Worm (Caenorhabditis elegans) whole organism, mixed stage, embryonic: ENCODE measurements around the gene F02E11.2.

Experiments used
- M03D4.4 ChIP-seq: sonication (generic microtip); optimal IDR thresholded peaks from 2 replicates; lab custom pipeline; 2017; ENCODE audit warnings: mild to moderate bottlenecking, missing genetic modification characterization, missing compliant biosample characterization
- bed-3 ChIP-seq: fragments of 200-800 bp; sonication (Bioruptor generic); optimal IDR thresholded peaks from 3 replicates; lab custom pipeline; 2018; ENCODE audit warnings: mild to moderate bottlenecking, missing genetic modification characterization, moderate library complexity, missing compliant biosample characterization
- blmp-1 ChIP-seq: fragments of 150-350 bp; optimal IDR thresholded peaks from 2 replicates; lab custom pipeline; 2014; ENCODE audit warnings: missing biosample characterization, missing genetic modification characterization
- ceh-39 ChIP-seq: fragments of 150-350 bp; optimal IDR thresholded peaks from 2 replicates; lab custom pipeline; 2014; ENCODE audit warnings: missing biosample characterization, missing genetic modification characterization
- ceh-43 ChIP-seq: fragments of 200-800 bp; sonication (Bioruptor generic); optimal IDR thresholded peaks from 2 replicates; lab custom pipeline; 2018; ENCODE audit warnings: mild to moderate bottlenecking, missing genetic modification characterization, moderate library complexity, missing compliant biosample characterization
- ceh-83 ChIP-seq: fragments of 200-800 bp; sonication (Bioruptor generic); optimal IDR thresholded peaks from 2 replicates; lab custom pipeline; 2018; ENCODE audit warnings: mild to moderate bottlenecking, missing genetic modification characterization, missing compliant biosample characterization
- ces-1 ChIP-seq: fragments of 150-350 bp; optimal IDR thresholded peaks from 2 replicates; lab custom pipeline; 2014; ENCODE audit warnings: missing biosample characterization, missing genetic modification reagents, missing genetic modification characterization
- cnd-1 ChIP-seq: fragments of 200-800 bp; sonication (Bioruptor generic); optimal IDR thresholded peaks from 2 replicates; lab custom pipeline; 2018; ENCODE audit warnings: mild to moderate bottlenecking, missing genetic modification characterization, missing compliant biosample characterization
- drap-1 ChIP-seq: fragments of 200-800 bp; sonication (Bioruptor generic); optimal IDR thresholded peaks from 3 replicates; lab custom pipeline; 2018; ENCODE audit warnings: mild to moderate bottlenecking, missing genetic modification characterization, missing compliant biosample characterization
- elt-1 ChIP-seq: sonication (generic microtip); optimal IDR thresholded peaks from 2 replicates; lab custom pipeline; 2017; ENCODE audit warnings: missing genetic modification characterization, mild to moderate bottlenecking, missing compliant biosample characterization, antibody characterized with exemption, moderate library complexity, borderline replicate concordance; ENCODE audit not compliant: insufficient read depth
- elt-3 ChIP-seq: fragments of 150-350 bp; optimal IDR thresholded peaks from 2 replicates; lab custom pipeline; 2014; ENCODE audit warnings: missing biosample characterization, missing genetic modification characterization
- flh-1 ChIP-seq: fragments of 200-800 bp; sonication (Bioruptor generic); optimal IDR thresholded peaks from 2 replicates; lab custom pipeline; 2018; ENCODE audit warnings: mild to moderate bottlenecking, missing genetic modification characterization, moderate library complexity, missing compliant biosample characterization
- ham-2 ChIP-seq: fragments of 200-800 bp; sonication (Bioruptor generic); optimal IDR thresholded peaks from 2 replicates; lab custom pipeline; 2018; ENCODE audit warnings: mild to moderate bottlenecking, missing genetic modification characterization, missing compliant biosample characterization
- hlh-1 ChIP-seq: fragments of 150-350 bp; optimal IDR thresholded peaks from 2 replicates; lab custom pipeline; 2014; ENCODE audit warnings: missing biosample characterization, missing genetic modification reagents, missing genetic modification characterization
- lin-13 ChIP-seq: fragments of 150-350 bp; optimal IDR thresholded peaks from 2 replicates; lab custom pipeline; 2014; ENCODE audit warnings: missing biosample characterization, missing genetic modification characterization
- lin-32 ChIP-seq: fragments of 200-800 bp; sonication (Bioruptor generic); optimal IDR thresholded peaks from 2 replicates; lab custom pipeline; 2018; ENCODE audit warnings: mild to moderate bottlenecking, missing genetic modification characterization, missing compliant biosample characterization
- lsy-2 ChIP-seq: fragments of 150-350 bp; optimal IDR thresholded peaks from 2 replicates; lab custom pipeline; 2014; ENCODE audit warnings: missing biosample characterization, missing genetic modification characterization
- mab-5 ChIP-seq: fragments of 150-350 bp; optimal IDR thresholded peaks from 2 replicates; lab custom pipeline; 2014; ENCODE audit warnings: missing biosample characterization, missing genetic modification characterization
- mep-1 ChIP-seq: fragments of 150-350 bp; optimal IDR thresholded peaks from 2 replicates; lab custom pipeline; 2017; ENCODE audit warnings: missing biosample characterization, missing genetic modification reagents, missing genetic modification characterization, inconsistent platforms
- mls-2 ChIP-seq: sonication (generic microtip); optimal IDR thresholded peaks from 2 replicates; lab custom pipeline; 2016; ENCODE audit warnings: mild to moderate bottlenecking, missing genetic modification characterization, moderate library complexity, missing compliant biosample characterization
- nhr-2 ChIP-seq: fragments of 150-350 bp; optimal IDR thresholded peaks from 2 replicates; lab custom pipeline; 2014; ENCODE audit warnings: missing biosample characterization, missing genetic modification characterization
- nhr-237 ChIP-seq: fragments of 150-350 bp; optimal IDR thresholded peaks from 2 replicates; lab custom pipeline; 2014; ENCODE audit warnings: missing biosample characterization, missing genetic modification characterization
- nhr-28 ChIP-seq: fragments of 150-350 bp; optimal IDR thresholded peaks from 2 replicates; lab custom pipeline; 2014; ENCODE audit warnings: missing biosample characterization, missing genetic modification characterization
- nhr-76 ChIP-seq: sonication (generic microtip); optimal IDR thresholded peaks from 2 replicates; lab custom pipeline; 2017; ENCODE audit warnings: missing biosample characterization, missing genetic modification characterization
- sem-2 ChIP-seq: fragments of 200-800 bp; sonication (Bioruptor generic); optimal IDR thresholded peaks from 2 replicates; lab custom pipeline; 2018; ENCODE audit warnings: mild to moderate bottlenecking, missing genetic modification characterization, missing compliant biosample characterization
- sptf-1 ChIP-seq: sonication (generic microtip); optimal IDR thresholded peaks from 2 replicates; lab custom pipeline; 2017; ENCODE audit warnings: mild to moderate bottlenecking, missing genetic modification characterization, moderate library complexity, missing compliant biosample characterization
- tbx-8 ChIP-seq: fragments of 200-800 bp; sonication (Bioruptor generic); optimal IDR thresholded peaks from 2 replicates; lab custom pipeline; 2018; ENCODE audit warnings: mild to moderate bottlenecking, missing genetic modification characterization, moderate library complexity, missing compliant biosample characterization
- unc-120 ChIP-seq: sonication (generic microtip); optimal IDR thresholded peaks from 2 replicates; lab custom pipeline; 2017; ENCODE audit warnings: missing genetic modification characterization, missing compliant biosample characterization; ENCODE audit not compliant: poor library complexity, severe bottlenecking
- unc-39 ChIP-seq: fragments of 150-350 bp; optimal IDR thresholded peaks from 2 replicates; lab custom pipeline; 2014; ENCODE audit warnings: missing biosample characterization, missing genetic modification characterization
- unc-62 ChIP-seq: fragments of 150-350 bp; optimal IDR thresholded peaks from 2 replicates; lab custom pipeline; 2014; ENCODE audit warnings: missing biosample characterization, missing genetic modification reagents, missing genetic modification characterization
- zip-8 ChIP-seq: fragments of 150-350 bp; optimal IDR thresholded peaks from 2 replicates; lab custom pipeline; 2014; ENCODE audit warnings: missing biosample characterization, missing genetic modification characterization
- ztf-11 ChIP-seq: fragments of 150-350 bp; optimal IDR thresholded peaks from 2 replicates; lab custom pipeline; 2014; ENCODE audit warnings: missing biosample characterization, missing genetic modification characterization

Gene F02E11.2

ce11 chrII:3274923-3275322, 12.3 kb downstream of the F02E11.2 start, which contains the start of gene F02E11.3:
Gene F02E11.3 (minus strand): TSS chrII:3275023.
- TF ChIP-seq unc-62: no peak
- TF ChIP-seq unc-120 (tag; lab: Kevin White, UChicago): no peak
- no peak for TF ChIP-seq lin-32 (GFP tag; lab: Kevin White, UChicago)
- no peak for TF ChIP-seq nhr-76 (tag; lab: Kevin White, UChicago)
- no peak for TF ChIP-seq blmp-1 (tag; lab: Kevin White, UChicago)
- TF ChIP-seq nhr-237 (tag; lab: Kevin White, UChicago): no peak
- TF ChIP-seq ces-1: no peak
- no peak for TF ChIP-seq lin-13 (tag; lab: Kevin White, UChicago)
- TF ChIP-seq ham-2 (GFP tag; lab: Kevin White, UChicago): no peak
- no peak for TF ChIP-seq nhr-2 (tag; lab: Kevin White, UChicago)
- TF ChIP-seq ceh-83 (GFP tag; lab: Kevin White, UChicago): no peak

ce11 chrII:3277686-3278085, 15.1 kb downstream of the F02E11.2 start, which contains the start of gene F02E11.4:
Gene F02E11.4 (minus strand): TSS chrII:3277786.
- TF ChIP-seq unc-39 (tag; lab: Kevin White, UChicago) (no peak), lin-13 (tag; lab: Kevin White, UChicago) (no peak), ceh-83 (GFP tag; lab: Kevin White, UChicago) (no peak), M03D4.4 (tag; lab: Kevin White, UChicago) (no peak), sptf-1 (no peak), ztf-11 (tag; lab: Kevin White, UChicago) (no peak), flh-1 (GFP tag; lab: Kevin White, UChicago) (no peak), mls-2 (no peak), drap-1 (no peak), nhr-28 (tag; lab: Kevin White, UChicago) (no peak), ces-1 (no peak), ham-2 (GFP tag; lab: Kevin White, UChicago) (no peak), elt-3 (no peak), lin-32 (GFP tag; lab: Kevin White, UChicago) (no peak)

ce11 chrII:3278634-3279033, 16.0 kb downstream of the F02E11.2 start, which contains the start of gene wht-4:
Gene wht-4 (plus strand): TSS chrII:3278934.
- TF ChIP-seq nhr-2 (tag; lab: Kevin White, UChicago) (no peak), nhr-76 (tag; lab: Kevin White, UChicago) (no peak), unc-39 (tag; lab: Kevin White, UChicago) (no peak), lin-32 (GFP tag; lab: Kevin White, UChicago) (no peak), unc-120 (tag; lab: Kevin White, UChicago) (no peak), flh-1 (GFP tag; lab: Kevin White, UChicago) (no peak), nhr-28 (tag; lab: Kevin White, UChicago) (no peak), blmp-1 (tag; lab: Kevin White, UChicago) (no peak), mep-1 (tag; lab: Kevin White, UChicago) (no peak), lsy-2 (tag; lab: Kevin White, UChicago) (no peak), bed-3 (GFP tag; lab: Kevin White, UChicago) (no peak), drap-1 (no peak), ceh-39 (tag; lab: Kevin White, UChicago) (no peak), ceh-43 (GFP tag; lab: Kevin White, UChicago) (no peak), elt-1 (tag; lab: Kevin White, UChicago) (no peak), sem-2 (GFP tag; lab: Kevin White, UChicago) (no peak), zip-8 (tag; lab: Kevin White, UChicago) (no peak), ceh-83 (GFP tag; lab: Kevin White, UChicago) (no peak), nhr-237 (tag; lab: Kevin White, UChicago) (no peak)

ce11 chrII:3282353-3282752, 19.7 kb downstream of the F02E11.2 start, which contains the start of gene nep-13:
Gene nep-13 (plus strand): TSS chrII:3282653.
- TF ChIP-seq nhr-237 (tag; lab: Kevin White, UChicago): no peak
- no peak for TF ChIP-seq cnd-1 (tag; lab: Kevin White, UChicago)
- no peak for TF ChIP-seq mls-2
- no peak for TF ChIP-seq mab-5 (tag; lab: Kevin White, UChicago)
- no peak for TF ChIP-seq elt-3
- TF ChIP-seq lin-32 (GFP tag; lab: Kevin White, UChicago): no peak
- TF ChIP-seq sptf-1: no peak
- no peak for TF ChIP-seq unc-39 (tag; lab: Kevin White, UChicago)
- no peak for TF ChIP-seq lin-13 (tag; lab: Kevin White, UChicago)
- TF ChIP-seq unc-62: no peak
- TF ChIP-seq M03D4.4 (tag; lab: Kevin White, UChicago): no peak
- no peak for TF ChIP-seq tbx-8 (GFP tag; lab: Kevin White, UChicago)
- TF ChIP-seq hlh-1 (tag; lab: Kevin White, UChicago): no peak
- no peak for TF ChIP-seq ceh-39 (tag; lab: Kevin White, UChicago)
- no peak for TF ChIP-seq elt-1 (tag; lab: Kevin White, UChicago)
- no peak for TF ChIP-seq ceh-83 (GFP tag; lab: Kevin White, UChicago)
- TF ChIP-seq nhr-76 (tag; lab: Kevin White, UChicago): no peak
- TF ChIP-seq unc-120 (tag; lab: Kevin White, UChicago): no peak
- TF ChIP-seq blmp-1 (tag; lab: Kevin White, UChicago): no peak
- TF ChIP-seq, all 35 proteins: peak for 0
